Fruit fly (Drosophila melanogaster): ENCODE results near the gene CG13949.

Gene CG13949

dm6 chr2L:867899-868605 lies 12.9 kb downstream of the CG13949 start, which contains the start of gene aru (continued):
- TF ChIP-seq dac (GFP tag; optimal IDR thresholded peaks at IDR 0.05) (no peak), CG4318 (GFP tag; optimal IDR thresholded peaks at IDR 0.05) (no peak), CG16779 (tag; optimal IDR thresholded peaks at IDR 0.05) (peak; percentile 13), cyc (GFP tag; optimal IDR thresholded peaks at IDR 0.05) (no peak), Blimp-1 (GFP tag; optimal IDR thresholded peaks at IDR 0.05) (no peak), Hr4 (GFP tag; optimal IDR thresholded peaks at IDR 0.05) (peak; percentile 37), topi (GFP tag; optimal IDR thresholded peaks at IDR 0.05) (peak; percentile 23), Hr39 (GFP tag; optimal IDR thresholded peaks at IDR 0.05) (no peak), svp (GFP tag) (peak; percentile 54), CG8119 (GFP tag; IDR thresholded peaks at IDR 0.05) (peak; percentile 66; the same call in 2 of the 3 replicates), CG11294 (GFP tag; IDR thresholded peaks at IDR 0.05) (no peak), Ets96B (tag; optimal IDR thresholded peaks at IDR 0.05) (peak; percentile 22), CG9139 (GFP tag; optimal IDR thresholded peaks at IDR 0.05) (no peak), CG31627 (GFP tag; optimal IDR thresholded peaks at IDR 0.05) (no peak), pdm3 (GFP tag; optimal IDR thresholded peaks at IDR 0.05) (peak; percentile 24), Sox14 (GFP tag; optimal IDR thresholded peaks at IDR 0.05) (no peak), CG1621 (tag; optimal IDR thresholded peaks at IDR 0.05) (no peak), Hr38 (GFP tag; optimal IDR thresholded peaks at IDR 0.05) (no peak), CG15336 (GFP tag; IDR thresholded peaks at IDR 0.05) (peak; percentile 62; the same call in 1 of the 2 replicates), CG34406 (GFP tag; optimal IDR thresholded peaks at IDR 0.05) (no peak), CG6163 (GFP tag; IDR thresholded peaks at IDR 0.05) (peak; percentile 62; the same call in 1 of the 3 replicates), Gug (GFP tag; IDR thresholded peaks at IDR 0.05) (no peak), salr (GFP tag; optimal IDR thresholded peaks at IDR 0.05) (peak in 1 of 2 experiments; percentile 9), CG32006 (GFP tag; optimal IDR thresholded peaks at IDR 0.05) (peak; percentile 37), acj6 (GFP tag; optimal IDR thresholded peaks at IDR 0.05) (peak; percentile 33)

dm6 chr2L:868961-869360 lies 13.8 kb downstream of the CG13949 start:
- no peak for TF ChIP-seq svp (GFP tag)

dm6 chr2L:869497-870040 lies 14.4 kb downstream of the CG13949 start, which contains the start of gene dbe:
TSS of gene dbe (minus strand) at chr2L:869857.
- TF ChIP-seq Sox15 (GFP tag; optimal IDR thresholded peaks at IDR 0.05) (no peak), Eip78C (GFP tag) (peak; percentile 18), CG3919 (GFP tag; optimal IDR thresholded peaks at IDR 0.05) (peak; percentile 5), CG3032 (tag; optimal IDR thresholded peaks at IDR 0.05) (peak; percentile 3), esn (GFP tag; optimal IDR thresholded peaks at IDR 0.05) (peak; percentile 15), eg (GFP tag; IDR thresholded peaks at IDR 0.05) (peak; percentile 38; the same call in 1 of the 3 replicates), CG31627 (GFP tag; optimal IDR thresholded peaks at IDR 0.05) (peak; percentile 15), pdm3 (GFP tag; optimal IDR thresholded peaks at IDR 0.05) (no peak)

DNA sequence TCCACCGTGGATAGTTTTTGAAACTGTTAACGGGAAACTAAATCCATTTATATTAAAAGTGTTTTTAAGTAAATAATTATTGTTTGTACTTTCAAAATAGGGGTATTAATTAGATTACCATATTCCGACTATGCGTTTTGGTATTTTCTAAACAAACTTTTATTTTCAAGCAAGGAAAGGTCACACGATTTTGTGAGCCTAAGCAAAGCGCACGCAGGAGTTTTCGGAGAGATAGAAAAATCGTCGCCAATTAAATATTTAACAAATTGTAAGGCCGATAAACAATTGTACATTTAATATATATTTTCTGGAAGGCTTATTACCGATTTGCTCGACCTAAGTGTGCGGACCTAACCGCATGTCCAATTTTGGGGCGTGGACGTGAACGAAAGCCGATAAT lies 15.1 kb downstream of the CG13949 start, which contains the start of gene PNUTS:
Gene PNUTS (plus strand): TSS at position 181 of the 400 bp plus-strand sequence.
- TF ChIP-seq CG8119 (GFP tag; IDR thresholded peaks at IDR 0.05) (no peak), svp (GFP tag) (peak; percentile 70), fkh (GFP tag; optimal IDR thresholded peaks at IDR 0.05) (peak; percentile 10), CG3032 (tag; optimal IDR thresholded peaks at IDR 0.05) (no peak), CG9139 (GFP tag; optimal IDR thresholded peaks at IDR 0.05) (peak; percentile 30), Hr39 (GFP tag; optimal IDR thresholded peaks at IDR 0.05) (no peak)

Measured in whole organism, prepupa.